Fruit fly (Drosophila melanogaster) whole organism, embryonic: Measurements from ENCODE around the gene CG31051.
A peak's percentile ranks its signal among the peaks of the same experiment; 100 is the strongest.

Experiments
- Awh ChIP-seq: fragments of 200-800 bp; sonication (Bioruptor generic); IDR thresholded peaks from 2 replicates; pipeline ENCODE4, ENCODE4 v1.3.6; 2022; ENCODE audit warnings: missing biosample characterization, missing genetic modification characterization
- CG10267 ChIP-seq: fragments of 200-800 bp; sonication (Bioruptor generic); optimal IDR thresholded peaks from 2 replicates; lab custom pipeline; 2018; ENCODE audit warnings: missing biosample characterization, mild to moderate bottlenecking, missing genetic modification characterization, moderate library complexity
- CG10321 ChIP-seq: fragments of 200-800 bp; sonication (Bioruptor generic); IDR thresholded peaks from 2 replicates; pipeline ENCODE4 v1.3.6; 2022; ENCODE audit warnings: missing biosample characterization, missing genetic modification characterization
- CG10543 ChIP-seq: fragments of 200-800 bp; sonication (Bioruptor generic); optimal IDR thresholded peaks from 3 replicates; lab custom pipeline; 2017; ENCODE audit warnings: missing biosample characterization, mild to moderate bottlenecking, missing genetic modification characterization, moderate library complexity
- CG11456 ChIP-seq: fragments of 200-800 bp; sonication (Bioruptor generic); IDR thresholded peaks from 3 replicates; pipeline ENCODE4 v1.3.6; 2022; ENCODE audit warnings: missing biosample characterization, missing genetic modification characterization
- CG11504 ChIP-seq: fragments of 200-800 bp; sonication (Bioruptor generic); optimal IDR thresholded peaks from 3 replicates; lab custom pipeline; 2019; ENCODE audit warnings: missing biosample characterization, mild to moderate bottlenecking, missing genetic modification characterization, moderate library complexity
- CG12071 ChIP-seq: fragments of 200-800 bp; sonication (Bioruptor generic); optimal IDR thresholded peaks from 3 replicates; lab custom pipeline; 2018; ENCODE audit warnings: missing biosample characterization, mild to moderate bottlenecking, missing genetic modification characterization
- CG12659 ChIP-seq: fragments of 200-800 bp; sonication (Bioruptor generic); optimal IDR thresholded peaks from 3 replicates; lab custom pipeline; 2017; ENCODE audit warnings: mild to moderate bottlenecking, missing biosample characterization, missing genetic modification reagents, missing genetic modification characterization
- CG12942 ChIP-seq: fragments of 200-800 bp; sonication (Bioruptor generic); optimal IDR thresholded peaks from 3 replicates; lab custom pipeline; 2016; ENCODE audit warnings: missing biosample characterization, missing genetic modification characterization
- CG13123 ChIP-seq: fragments of 200-800 bp; sonication (Bioruptor generic); optimal IDR thresholded peaks from 2 replicates; lab custom pipeline; 2016; ENCODE audit warnings: missing biosample characterization, missing genetic modification characterization
- CG13287 ChIP-seq: fragments of 200-800 bp; sonication (Bioruptor generic); IDR thresholded peaks from 2 replicates; pipeline ENCODE4 v1.3.6; 2022; ENCODE audit warnings: missing biosample characterization, missing genetic modification characterization; ENCODE audit not compliant: partially characterized antibody
- CG14710 ChIP-seq: fragments of 200-800 bp; sonication (Bioruptor generic); optimal IDR thresholded peaks from 3 replicates; lab custom pipeline; 2019; ENCODE audit warnings: missing biosample characterization, mild to moderate bottlenecking, missing genetic modification characterization, moderate library complexity
- CG1603 ChIP-seq: fragments of 200-800 bp; sonication (Bioruptor generic); optimal IDR thresholded peaks from 2 replicates; lab custom pipeline; 2019; ENCODE audit warnings: missing biosample characterization, mild to moderate bottlenecking, missing genetic modification characterization, moderate library complexity
- CG17186 ChIP-seq: fragments of 200-800 bp; sonication (Bioruptor generic); optimal IDR thresholded peaks from 3 replicates; lab custom pipeline; 2017; ENCODE audit warnings: missing biosample characterization, missing genetic modification reagents, missing genetic modification characterization
- CG17568 ChIP-seq: fragments of 200-800 bp; sonication (Bioruptor generic); optimal IDR thresholded peaks from 2 replicates; lab custom pipeline; 2018; ENCODE audit warnings: missing biosample characterization, mild to moderate bottlenecking, missing genetic modification characterization, moderate library complexity
- CG17612 ChIP-seq: fragments of 200-800 bp; sonication (Bioruptor generic); IDR thresholded peaks from 2 replicates; pipeline ENCODE4 v1.3.6; 2022; ENCODE audit warnings: missing biosample characterization, missing genetic modification characterization
- CG17802 ChIP-seq: fragments of 200-800 bp; sonication (Bioruptor generic); optimal IDR thresholded peaks from 2 replicates; lab custom pipeline; 2018; ENCODE audit warnings: missing biosample characterization, mild to moderate bottlenecking, missing genetic modification characterization, moderate library complexity
- CG18764 ChIP-seq: fragments of 200-800 bp; sonication (Bioruptor generic); optimal IDR thresholded peaks from 3 replicates; lab custom pipeline; 2016; ENCODE audit warnings: missing biosample characterization, missing genetic modification characterization
- CG2129 ChIP-seq: fragments of 200-800 bp; sonication (Bioruptor generic); IDR thresholded peaks from 2 replicates; pipeline ENCODE4 v1.3.6; 2022; ENCODE audit warnings: missing biosample characterization, missing genetic modification characterization; ENCODE audit not compliant: partially characterized antibody
- CG4854 ChIP-seq: fragments of 200-800 bp; sonication (Bioruptor generic); optimal IDR thresholded peaks from 2 replicates; lab custom pipeline; 2016; ENCODE audit warnings: missing biosample characterization, missing genetic modification characterization, inconsistent platforms
- CG6689 ChIP-seq: fragments of 200-800 bp; sonication (Bioruptor generic); IDR thresholded peaks from 2 replicates; pipeline ENCODE4 v1.3.6; 2022; ENCODE audit warnings: missing biosample characterization, missing genetic modification characterization
- CoRest ChIP-seq: fragments of 200-800 bp; sonication (Bioruptor generic); optimal IDR thresholded peaks from 3 replicates; lab custom pipeline; 2018; ENCODE audit warnings: missing biosample characterization, mild to moderate bottlenecking, missing genetic modification characterization, moderate library complexity
- Dad ChIP-seq: fragments of 200-800 bp; sonication (Bioruptor generic); optimal IDR thresholded peaks from 3 replicates; lab custom pipeline; 2016; ENCODE audit warnings: missing biosample characterization, missing genetic modification characterization
- E2f2 ChIP-seq: fragments of 200-800 bp; sonication (Bioruptor generic); IDR thresholded peaks from 2 replicates; pipeline ENCODE4 v1.3.6; 2022; ENCODE audit warnings: missing biosample characterization, missing genetic modification characterization
- Fer3 ChIP-seq: fragments of 200-800 bp; sonication (Bioruptor generic); optimal IDR thresholded peaks from 2 replicates; lab custom pipeline; 2018; ENCODE audit warnings: missing biosample characterization, mild to moderate bottlenecking, missing genetic modification characterization, moderate library complexity
- HLH3B ChIP-seq: fragments of 200-800 bp; sonication (Bioruptor generic); IDR thresholded peaks from 2 replicates; pipeline ENCODE4 v1.3.6; 2022; ENCODE audit warnings: missing biosample characterization, missing genetic modification characterization
- HmgZ ChIP-seq: fragments of 200-800 bp; sonication (Bioruptor generic); optimal IDR thresholded peaks from 2 replicates; lab custom pipeline; 2018; ENCODE audit warnings: missing biosample characterization, mild to moderate bottlenecking, missing genetic modification characterization
- Nf-YA ChIP-seq: fragments of 200-800 bp; sonication (Bioruptor generic); IDR thresholded peaks from 2 replicates; pipeline ENCODE4 v1.3.6; 2022; ENCODE audit warnings: missing biosample characterization, missing genetic modification characterization
- PHDP ChIP-seq: fragments of 200-800 bp; sonication (Bioruptor generic); optimal IDR thresholded peaks from 3 replicates; lab custom pipeline; 2018; ENCODE audit warnings: missing biosample characterization, mild to moderate bottlenecking, missing genetic modification characterization, moderate library complexity
- Ravus ChIP-seq: fragments of 200-800 bp; sonication (Bioruptor generic); IDR thresholded peaks from 2 replicates; pipeline ENCODE4 v1.3.6; 2022; ENCODE audit warnings: missing biosample characterization, missing genetic modification characterization
- Six4 ChIP-seq: fragments of 200-800 bp; sonication (Bioruptor generic); optimal IDR thresholded peaks from 2 replicates; lab custom pipeline; 2016; ENCODE audit warnings: missing biosample characterization, missing genetic modification characterization
- Tbp ChIP-seq: fragments of >200 bp; optimal IDR thresholded peaks from 2 replicates; lab custom pipeline; 2018; ENCODE audit warnings: missing biosample characterization, missing genetic modification characterization
- aop ChIP-seq: fragments of 200-800 bp; sonication (Bioruptor generic); IDR thresholded peaks from 2 replicates; pipeline ENCODE4 v1.3.6; 2022; ENCODE audit warnings: missing biosample characterization, missing genetic modification characterization
- crp ChIP-seq, 2 experiments: fragments of 200-800 bp; sonication (Bioruptor generic); optimal IDR thresholded peaks; 2 replicates in 1 of 2; 3 replicates in 1 of 2; lab custom pipeline; 2017; ENCODE audit warnings: missing biosample characterization in 2 of 2, missing genetic modification characterization in 2 of 2, mild to moderate bottlenecking in 1 of 2, moderate library complexity in 1 of 2
- disco-r ChIP-seq: fragments of 200-800 bp; sonication (Bioruptor generic); optimal IDR thresholded peaks from 2 replicates; lab custom pipeline; 2016; ENCODE audit warnings: missing biosample characterization, missing genetic modification characterization
- en ChIP-seq: fragments of 200-800 bp; sonication (Bioruptor generic); optimal IDR thresholded peaks from 2 replicates; lab custom pipeline; 2016; ENCODE audit warnings: missing biosample characterization, missing genetic modification characterization
- ewg ChIP-seq: fragments of 200-800 bp; sonication (Bioruptor generic); optimal IDR thresholded peaks from 3 replicates; lab custom pipeline; 2017; ENCODE audit warnings: mild to moderate bottlenecking, missing biosample characterization, missing genetic modification reagents, missing genetic modification characterization
- gt ChIP-seq: fragments of 200-800 bp; sonication (Bioruptor generic); IDR thresholded peaks from 2 replicates; pipeline ENCODE4 v1.3.6; 2022; ENCODE audit warnings: missing biosample characterization, missing genetic modification characterization
- insv ChIP-seq, 2 experiments: fragments of 200-800 bp; sonication (Bioruptor generic); optimal IDR thresholded peaks; 3 replicates each; lab custom pipeline; 2016 to 2018; ENCODE audit warnings: missing biosample characterization in 2 of 2, missing genetic modification characterization in 2 of 2
- jumu ChIP-seq: fragments of 200-800 bp; sonication (Bioruptor generic); optimal IDR thresholded peaks from 3 replicates; lab custom pipeline; 2016; ENCODE audit warnings: missing biosample characterization, missing genetic modification characterization
- klu ChIP-seq: fragments of 200-800 bp; sonication (Bioruptor generic); IDR thresholded peaks from 2 replicates; pipeline ENCODE4 v1.3.6; 2022; ENCODE audit warnings: missing biosample characterization, missing genetic modification characterization
- kni ChIP-seq: fragments of 200-800 bp; sonication (Bioruptor generic); optimal IDR thresholded peaks from 3 replicates; lab custom pipeline; 2017; ENCODE audit warnings: mild to moderate bottlenecking, missing biosample characterization, missing genetic modification reagents, missing genetic modification characterization
- knrl ChIP-seq: fragments of 200-800 bp; sonication (Bioruptor generic); IDR thresholded peaks from 3 replicates; pipeline ENCODE4 v1.3.6; 2022; ENCODE audit warnings: missing biosample characterization, missing genetic modification characterization; ENCODE audit not compliant: partially characterized antibody
- lmd ChIP-seq: fragments of 200-800 bp; sonication (Bioruptor generic); IDR thresholded peaks from 2 replicates; pipeline ENCODE4 v1.3.6; 2022; ENCODE audit warnings: missing biosample characterization, missing genetic modification characterization
- luna ChIP-seq: fragments of 200-800 bp; sonication (Bioruptor generic); optimal IDR thresholded peaks from 2 replicates; lab custom pipeline; 2016; ENCODE audit warnings: missing biosample characterization, missing genetic modification characterization
- mirr ChIP-seq: fragments of 200-800 bp; sonication (Bioruptor generic); optimal IDR thresholded peaks from 3 replicates; lab custom pipeline; 2018; ENCODE audit warnings: missing biosample characterization, mild to moderate bottlenecking, missing genetic modification characterization
- mld ChIP-seq: fragments of 200-800 bp; sonication (Bioruptor generic); IDR thresholded peaks from 3 replicates; pipeline ENCODE4 v1.3.6; 2022; ENCODE audit warnings: missing biosample characterization, missing genetic modification characterization; ENCODE audit not compliant: partially characterized antibody
- odd ChIP-seq: fragments of 200-800 bp; sonication (Bioruptor generic); optimal IDR thresholded peaks from 2 replicates; lab custom pipeline; 2017; ENCODE audit warnings: missing biosample characterization, mild to moderate bottlenecking, missing genetic modification characterization
- pb ChIP-seq: fragments of 200-800 bp; sonication (Bioruptor generic); optimal IDR thresholded peaks from 3 replicates; lab custom pipeline; 2016; ENCODE audit warnings: missing biosample characterization, missing genetic modification characterization
- sob ChIP-seq: fragments of 200-800 bp; sonication (Bioruptor generic); IDR thresholded peaks from 2 replicates; pipeline ENCODE4 v1.3.6; 2022; ENCODE audit warnings: missing biosample characterization, missing genetic modification characterization
- wek ChIP-seq: fragments of 200-800 bp; sonication (Bioruptor generic); optimal IDR thresholded peaks from 3 replicates; lab custom pipeline; 2018; ENCODE audit warnings: missing biosample characterization, mild to moderate bottlenecking, missing genetic modification characterization, moderate library complexity

CG31051 gene

DNA sequence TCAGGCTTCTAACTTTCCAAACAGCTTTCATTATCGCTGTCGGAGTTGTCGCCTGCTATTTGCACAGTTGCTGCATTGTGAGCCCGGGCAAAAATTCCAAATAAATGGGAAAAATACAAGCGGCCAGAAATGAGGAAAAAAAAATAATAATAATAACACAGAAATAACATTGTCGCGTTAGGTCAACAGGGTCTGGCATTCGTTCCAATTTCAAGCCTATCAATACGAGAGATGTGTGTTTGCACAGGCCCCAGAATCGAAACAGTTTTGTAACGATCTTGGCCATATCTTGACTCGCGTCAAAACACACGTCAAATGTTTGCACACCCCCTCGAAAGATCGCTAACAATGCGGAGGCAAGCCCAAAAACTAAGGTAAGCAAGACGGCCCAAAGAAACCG lies 36.1 kb upstream of the CG31051 start (continued):
- TF ChIP-seq CG18764 (GFP tag; lab: Kevin White, UChicago) (peak; percentile 18), gt (GFP tag; lab: Robert Waterston, UW) (no peak), CG10543 (GFP tag; lab: Kevin White, UChicago) (peak; percentile 61), Tbp (GFP tag; lab: Kevin White, UChicago) (no peak), HmgZ (tag; lab: Kevin White, UChicago) (no peak), Six4 (GFP tag; lab: Kevin White, UChicago) (no peak), lmd (no peak), Ravus (GFP tag; lab: Robert Waterston, UW) (no peak), CG12942 (GFP tag; lab: Kevin White, UChicago) (no peak), en (no peak), klu (GFP tag; lab: Robert Waterston, UW) (no peak), pb (GFP tag; lab: Kevin White, UChicago) (no peak), CG11456 (GFP tag; lab: Robert Waterston, UW) (0 out of 3 replicates have a peak, but pooled peaks have one; percentile 40), CG12659 (peak; percentile 28), insv (GFP tag; optimal IDR thresholded peaks at IDR 0.05; lab: Kevin White, UChicago) (peak in 1 of 2 experiments; percentile 18), CG17568 (GFP tag; lab: Kevin White, UChicago) (peak; percentile 26), jumu (no peak), Dad (GFP tag; lab: Kevin White, UChicago) (no peak), CG10321 (GFP tag; lab: Robert Waterston, UW) (no peak), sob (peak; percentile 61; the same call in 1 of the 2 replicates), kni (peak; percentile 32), CG14710 (tag; lab: Kevin White, UChicago) (no peak), ewg (GFP tag; lab: Kevin White, UChicago) (no peak), mirr (GFP tag; lab: Kevin White, UChicago) (no peak), CG17612 (GFP tag; lab: Robert Waterston, UW) (no peak), crp (GFP tag; optimal IDR thresholded peaks at IDR 0.05; lab: Kevin White, UChicago) (no peak), CG13123 (GFP tag; lab: Kevin White, UChicago) (peak; percentile 42), E2f2 (GFP tag; lab: Robert Waterston, UW) (peak; percentile 30; the same call in 1 of the 2 replicates), CG13287 (no peak), CG1603 (tag; lab: Kevin White, UChicago) (peak; percentile 10), HLH3B (GFP tag; lab: Robert Waterston, UW) (peak; percentile 14; the same call in 1 of the 2 replicates), Fer3 (tag; lab: Kevin White, UChicago) (peak; percentile 43), CG6689 (GFP tag; lab: Robert Waterston, UW) (peak; percentile 37; the same call in 1 of the 2 replicates), luna (GFP tag; lab: Kevin White, UChicago) (no peak), CoRest (no peak), PHDP (tag; lab: Kevin White, UChicago) (peak; percentile 30), CG10267 (no peak), CG4854 (peak; percentile 11), CG2129 (GFP tag; lab: Robert Waterston, UW) (no peak), Awh (peak; percentile 52; the same call in 1 of the 2 replicates), Nf-YA (GFP tag; lab: Robert Waterston, UW) (no peak), mld (GFP tag; lab: Robert Waterston, UW) (no peak), CG17802 (no peak), CG12071 (GFP tag; lab: Kevin White, UChicago) (peak; percentile 37), wek (GFP tag; lab: Kevin White, UChicago) (peak; percentile 19), CG11504 (tag; lab: Kevin White, UChicago) (no peak), aop (GFP tag; lab: Robert Waterston, UW) (no peak), odd (GFP tag; lab: Kevin White, UChicago) (peak; percentile 50), CG17186 (GFP tag; lab: Kevin White, UChicago) (no peak), disco-r (no peak), knrl (GFP tag; lab: Robert Waterston, UW) (no peak)
